Worm (Caenorhabditis elegans) whole organism, L2 larva: Measurements from ENCODE around the gene C17H12.12.

Source experiments
- C34F6.9 ChIP-seq: fragments of 150-350 bp; optimal IDR thresholded peaks from 2 replicates; lab custom pipeline; 2014; ENCODE audit warnings: missing biosample characterization, missing genetic modification characterization
- F13H6.1 ChIP-seq: sonication (generic microtip); optimal IDR thresholded peaks from 2 replicates; lab custom pipeline; 2016; ENCODE audit warnings: missing genetic modification characterization, missing compliant biosample characterization
- R02D3.7 ChIP-seq: fragments of 150-350 bp; optimal IDR thresholded peaks from 2 replicates; lab custom pipeline; 2014; ENCODE audit warnings: missing biosample characterization, missing genetic modification characterization
- Y55F3AM.14 ChIP-seq: fragments of 200-800 bp; sonication (Bioruptor generic); optimal IDR thresholded peaks from 2 replicates; lab custom pipeline; 2018; ENCODE audit warnings: mild to moderate bottlenecking, missing genetic modification characterization, missing compliant biosample characterization
- ZK546.5 ChIP-seq: sonication (generic microtip); optimal IDR thresholded peaks from 2 replicates; lab custom pipeline; 2017; ENCODE audit warnings: missing biosample characterization, missing genetic modification characterization
- alr-1 ChIP-seq: fragments of 150-350 bp; optimal IDR thresholded peaks from 2 replicates; lab custom pipeline; 2014; ENCODE audit warnings: missing biosample characterization, missing genetic modification characterization
- aly-2 ChIP-seq: fragments of 150-350 bp; optimal IDR thresholded peaks from 2 replicates; lab custom pipeline; 2014; ENCODE audit warnings: missing biosample characterization, missing genetic modification characterization
- ama-1 ChIP-seq: fragments of 150-350 bp; optimal IDR thresholded peaks from 2 replicates; lab custom pipeline; 2018; ENCODE audit warnings: inconsistent platforms
- blmp-1 ChIP-seq: sonication (generic microtip); optimal IDR thresholded peaks from 2 replicates; lab custom pipeline; 2017; ENCODE audit warnings: missing genetic modification characterization, mild to moderate bottlenecking, missing compliant biosample characterization, antibody characterized with exemption, moderate library complexity; ENCODE audit not compliant: insufficient read depth
- ceh-16 ChIP-seq: fragments of 150-350 bp; optimal IDR thresholded peaks from 2 replicates; lab custom pipeline; 2014; ENCODE audit warnings: missing biosample characterization, missing genetic modification characterization
- ceh-82 ChIP-seq: fragments of 150-350 bp; optimal IDR thresholded peaks from 2 replicates; lab custom pipeline; 2014; ENCODE audit warnings: missing biosample characterization, missing genetic modification characterization
- crh-2 ChIP-seq: sonication (generic microtip); optimal IDR thresholded peaks from 2 replicates; lab custom pipeline; 2017; ENCODE audit warnings: missing biosample characterization, missing genetic modification characterization
- dmd-4 ChIP-seq: sonication (generic microtip); optimal IDR thresholded peaks from 2 replicates; lab custom pipeline; 2017; ENCODE audit warnings: missing biosample characterization, missing genetic modification characterization
- egl-27 ChIP-seq: sonication (generic microtip); optimal IDR thresholded peaks from 3 replicates; lab custom pipeline; 2017; ENCODE audit warnings: missing biosample characterization, missing genetic modification reagents, missing genetic modification characterization
- elt-1 ChIP-seq: fragments of 150-350 bp; optimal IDR thresholded peaks from 2 replicates; lab custom pipeline; 2014; ENCODE audit warnings: missing biosample characterization, missing genetic modification characterization
- elt-3 ChIP-seq: sonication (generic microtip); optimal IDR thresholded peaks from 2 replicates; lab custom pipeline; 2017; ENCODE audit warnings: missing biosample characterization, missing genetic modification characterization
- fos-1 ChIP-seq: fragments of 150-350 bp; optimal IDR thresholded peaks from 2 replicates; lab custom pipeline; 2014; ENCODE audit warnings: missing biosample characterization, missing genetic modification characterization
- gmeb-1 ChIP-seq: fragments of 150-350 bp; optimal IDR thresholded peaks from 2 replicates; lab custom pipeline; 2014; ENCODE audit warnings: missing biosample characterization, missing genetic modification characterization
- lin-11 ChIP-seq: fragments of 150-350 bp; sonication (generic microtip); optimal IDR thresholded peaks from 2 replicates; lab custom pipeline; 2014; ENCODE audit warnings: missing biosample characterization, missing genetic modification characterization, inconsistent platforms, mixed read lengths
- lin-13 ChIP-seq: fragments of 150-350 bp; optimal IDR thresholded peaks from 2 replicates; lab custom pipeline; 2014; ENCODE audit warnings: missing biosample characterization, missing genetic modification reagents, missing genetic modification characterization
- lin-39 ChIP-seq: fragments of 150-350 bp; optimal IDR thresholded peaks from 2 replicates; lab custom pipeline; 2014; ENCODE audit warnings: missing biosample characterization, missing genetic modification reagents, missing genetic modification characterization
- lsy-2 ChIP-seq, 2 experiments: fragments of 150-350 bp in 1 of 2; sonication (generic microtip) in 1 of 2; optimal IDR thresholded peaks; 2 replicates each; lab custom pipeline; 2014 to 2017; ENCODE audit warnings: missing biosample characterization in 2 of 2, missing genetic modification characterization in 2 of 2
- mab-5 ChIP-seq: fragments of 150-350 bp; optimal IDR thresholded peaks from 2 replicates; lab custom pipeline; 2014; ENCODE audit warnings: missing biosample characterization, missing genetic modification characterization
- mbf-1 ChIP-seq: sonication (generic microtip); optimal IDR thresholded peaks from 2 replicates; lab custom pipeline; 2017; ENCODE audit warnings: missing biosample characterization, missing genetic modification characterization
- mdl-1 ChIP-seq, 2 experiments: fragments of 150-350 bp in 1 of 2; sonication (generic microtip) in 1 of 2; optimal IDR thresholded peaks; 2 replicates each; lab custom pipeline; 2017; ENCODE audit warnings: missing biosample characterization in 2 of 2, missing genetic modification characterization in 2 of 2
- nhr-10 ChIP-seq: sonication (generic microtip); optimal IDR thresholded peaks from 2 replicates; lab custom pipeline; 2017; ENCODE audit warnings: missing biosample characterization, missing genetic modification characterization
- nhr-11 ChIP-seq: fragments of 150-350 bp; optimal IDR thresholded peaks from 2 replicates; lab custom pipeline; 2014; ENCODE audit warnings: missing biosample characterization, missing genetic modification characterization
- nhr-12 ChIP-seq: fragments of 150-350 bp; optimal IDR thresholded peaks from 2 replicates; lab custom pipeline; 2014; ENCODE audit warnings: missing biosample characterization, missing genetic modification characterization
- nhr-129 ChIP-seq: fragments of 150-350 bp; optimal IDR thresholded peaks from 2 replicates; lab custom pipeline; 2014; ENCODE audit warnings: missing biosample characterization, missing genetic modification characterization
- nhr-21 ChIP-seq: fragments of 150-350 bp; optimal IDR thresholded peaks from 2 replicates; lab custom pipeline; 2014; ENCODE audit warnings: missing biosample characterization, missing genetic modification characterization
- nhr-23 ChIP-seq: fragments of 150-350 bp; optimal IDR thresholded peaks from 2 replicates; lab custom pipeline; 2014; ENCODE audit warnings: missing biosample characterization, missing genetic modification reagents, missing genetic modification characterization
- nhr-237 ChIP-seq: fragments of 150-350 bp; optimal IDR thresholded peaks from 2 replicates; lab custom pipeline; 2014; ENCODE audit warnings: missing biosample characterization, missing genetic modification characterization
- nhr-25 ChIP-seq: fragments of 150-350 bp; sonication (generic microtip); optimal IDR thresholded peaks from 3 replicates; lab custom pipeline; 2014; ENCODE audit warnings: missing biosample characterization, missing genetic modification characterization
- nhr-6 ChIP-seq: fragments of 150-350 bp; optimal IDR thresholded peaks from 2 replicates; lab custom pipeline; 2014; ENCODE audit warnings: missing biosample characterization, missing genetic modification characterization
- nhr-77 ChIP-seq: fragments of 150-350 bp; optimal IDR thresholded peaks from 2 replicates; lab custom pipeline; 2014; ENCODE audit warnings: missing biosample characterization, missing genetic modification characterization
- peb-1 ChIP-seq: fragments of 150-350 bp; optimal IDR thresholded peaks from 2 replicates; lab custom pipeline; 2014; ENCODE audit warnings: missing biosample characterization, missing genetic modification characterization
- sem-4 ChIP-seq: fragments of 150-350 bp; optimal IDR thresholded peaks from 2 replicates; lab custom pipeline; 2014; ENCODE audit warnings: missing biosample characterization, missing genetic modification reagents, missing genetic modification characterization
- skn-1 ChIP-seq: sonication (generic microtip); optimal IDR thresholded peaks from 2 replicates; lab custom pipeline; 2017; ENCODE audit warnings: missing biosample characterization, missing genetic modification characterization
- sma-3 ChIP-seq: sonication (generic microtip); optimal IDR thresholded peaks from 2 replicates; lab custom pipeline; 2016; ENCODE audit warnings: missing genetic modification reagents, missing genetic modification characterization, missing compliant biosample characterization
- sma-9 ChIP-seq, 2 experiments: fragments of 150-350 bp in 1 of 2; sonication (generic microtip) in 1 of 2; optimal IDR thresholded peaks; 2 replicates each; lab custom pipeline; 2014 to 2016; ENCODE audit warnings: missing genetic modification characterization in 2 of 2, mild to moderate bottlenecking in 1 of 2, missing biosample characterization in 1 of 2, missing compliant biosample characterization in 1 of 2, missing genetic modification reagents in 1 of 2, moderate library complexity in 1 of 2
- snpc-4 ChIP-seq: fragments of 150-350 bp; optimal IDR thresholded peaks from 2 replicates; lab custom pipeline; 2014; ENCODE audit warnings: missing biosample characterization, missing genetic modification characterization
- unc-39 ChIP-seq: fragments of 150-350 bp; optimal IDR thresholded peaks from 2 replicates; lab custom pipeline; 2014; ENCODE audit warnings: missing biosample characterization, missing genetic modification characterization
- unc-55 ChIP-seq: fragments of 150-350 bp; sonication (generic microtip); optimal IDR thresholded peaks from 3 replicates; lab custom pipeline; 2014; ENCODE audit warnings: missing biosample characterization, missing genetic modification reagents, missing genetic modification characterization
- unc-62 ChIP-seq: fragments of 150-350 bp; optimal IDR thresholded peaks from 2 replicates; lab custom pipeline; 2014; ENCODE audit warnings: missing biosample characterization, missing genetic modification reagents, missing genetic modification characterization
- zag-1 ChIP-seq: fragments of 150-350 bp; optimal IDR thresholded peaks from 2 replicates; lab custom pipeline; 2014; ENCODE audit warnings: missing biosample characterization, missing genetic modification characterization
- ztf-1 ChIP-seq: fragments of 200-800 bp; sonication (Bioruptor generic); conservative IDR thresholded peaks from 2 replicates; pipeline ENCODE4 v1.3.6; 2022; ENCODE audit warnings: missing genetic modification characterization, missing compliant biosample characterization
- ztf-11 ChIP-seq: sonication (generic microtip); optimal IDR thresholded peaks from 2 replicates; lab custom pipeline; 2017; ENCODE audit warnings: missing biosample characterization, missing genetic modification characterization
- ztf-4 ChIP-seq: fragments of 150-350 bp; optimal IDR thresholded peaks from 2 replicates; lab custom pipeline; 2014; ENCODE audit warnings: missing biosample characterization, missing genetic modification characterization

The C17H12.12 gene

ce11 chrIV:6785873-6786272, 9.9 kb upstream of the C17H12.12 start:
- TF ChIP-seq elt-3 (tag; lab: Kevin White, UChicago): no peak
- TF ChIP-seq nhr-129 (tag; lab: Kevin White, UChicago): peak; percentile 79
- TF ChIP-seq lin-11 (tag; lab: Kevin White, UChicago): no peak
- no peak for TF ChIP-seq lin-39 (tag; lab: Kevin White, UChicago)
- TF ChIP-seq aly-2: no peak
- peak; percentile 53 to 78 for TF ChIP-seq lsy-2 (tag; optimal IDR thresholded peaks at IDR 0.05; lab: Kevin White, UChicago)
- TF ChIP-seq nhr-77 (tag; lab: Kevin White, UChicago): no peak
- peak; percentile 88 for TF ChIP-seq sem-4 (tag; lab: Kevin White, UChicago)
- TF ChIP-seq nhr-21 (tag; lab: Kevin White, UChicago): no peak
- no peak for TF ChIP-seq unc-62
- TF ChIP-seq mbf-1 (tag; lab: Kevin White, UChicago): no peak
- TF ChIP-seq ztf-11: no peak
- TF ChIP-seq egl-27: peak; percentile 52
- TF ChIP-seq R02D3.7 (tag; lab: Kevin White, UChicago): no peak
- TF ChIP-seq ama-1: peak; percentile 49
- no peak for TF ChIP-seq ZK546.5 (tag; lab: Kevin White, UChicago)
- no peak for TF ChIP-seq skn-1 (tag; lab: Kevin White, UChicago)
- TF ChIP-seq nhr-12 (tag; lab: Kevin White, UChicago): no peak
- TF ChIP-seq elt-1 (tag; lab: Kevin White, UChicago): no peak
- no peak for TF ChIP-seq nhr-23 (tag; lab: Kevin White, UChicago)
- peak; percentile 87 for TF ChIP-seq C34F6.9 (tag; lab: Kevin White, UChicago)
- peak; percentile 83 for TF ChIP-seq F13H6.1 (tag; lab: Kevin White, UChicago)
- TF ChIP-seq snpc-4: peak; percentile 44
- no peak for TF ChIP-seq ztf-1
- peak; percentile 93 for TF ChIP-seq sma-9 (GFP tag; optimal IDR thresholded peaks at IDR 0.05; lab: Kevin White, UChicago)
- no peak for TF ChIP-seq sma-9 (tag; optimal IDR thresholded peaks at IDR 0.05; lab: Kevin White, UChicago)
- peak; percentile 98 for TF ChIP-seq crh-2 (tag; lab: Kevin White, UChicago)
- peak; percentile 62 for TF ChIP-seq sma-3 (GFP tag; lab: Kevin White, UChicago)
- no peak for TF ChIP-seq alr-1
- TF ChIP-seq nhr-237: no peak
- TF ChIP-seq mdl-1 (tag; optimal IDR thresholded peaks at IDR 0.05; lab: Kevin White, UChicago): peak in 1 of 2 experiments; percentile 20
- peak; percentile 56 for TF ChIP-seq lin-13 (GFP tag; lab: Kevin White, UChicago)
- TF ChIP-seq blmp-1 (tag; lab: Kevin White, UChicago): no peak
- peak; percentile 59 for TF ChIP-seq gmeb-1 (tag; lab: Kevin White, UChicago)
- peak; percentile 18 for TF ChIP-seq mab-5 (tag; lab: Kevin White, UChicago)
- TF ChIP-seq ceh-82 (tag; lab: Kevin White, UChicago): no peak
- TF ChIP-seq fos-1: peak; percentile 71
- no peak for TF ChIP-seq nhr-10 (tag; lab: Kevin White, UChicago)
- no peak for TF ChIP-seq nhr-11
- TF ChIP-seq nhr-25 (tag; lab: Kevin White, UChicago): peak; percentile 32
- TF ChIP-seq dmd-4 (tag; lab: Kevin White, UChicago): no peak
- TF ChIP-seq ztf-4 (tag; lab: Kevin White, UChicago): no peak
- TF ChIP-seq zag-1 (tag; lab: Kevin White, UChicago): peak; percentile 2
- TF ChIP-seq ceh-16 (tag; lab: Kevin White, UChicago): peak; percentile 48
- peak; percentile 52 for TF ChIP-seq Y55F3AM.14 (GFP tag; lab: Kevin White, UChicago)
- no peak for TF ChIP-seq peb-1
- peak; percentile 16 for TF ChIP-seq nhr-6 (tag; lab: Kevin White, UChicago)
- peak; percentile 91 for TF ChIP-seq unc-55 (GFP tag; lab: Kevin White, UChicago)
- no peak for TF ChIP-seq unc-39 (tag; lab: Kevin White, UChicago)
